Fruit fly (Drosophila melanogaster) whole organism, embryonic: ENCODE results near the gene CG14442.

Experiments used
- Asciz ChIP-seq: fragments of 200-800 bp; sonication (Bioruptor generic); optimal IDR thresholded peaks from 2 replicates; lab custom pipeline; 2017; ENCODE audit warnings: missing biosample characterization, mild to moderate bottlenecking, missing genetic modification characterization, missing genetic modification reagents
- Bgb ChIP-seq: fragments of 200-800 bp; sonication (Bioruptor generic); IDR thresholded peaks from 2 replicates; pipeline ENCODE4 v1.3.6; 2022; ENCODE audit warnings: missing biosample characterization, missing genetic modification characterization; ENCODE audit not compliant: partially characterized antibody
- Blimp-1 ChIP-seq: fragments of 200-800 bp; sonication (Bioruptor generic); optimal IDR thresholded peaks from 3 replicates; lab custom pipeline; 2018; ENCODE audit warnings: missing biosample characterization, missing genetic modification characterization, mild to moderate bottlenecking, moderate library complexity, missing genetic modification reagents
- Bteb2 ChIP-seq: fragments of 200-800 bp; sonication (Bioruptor generic); optimal IDR thresholded peaks from 2 replicates; lab custom pipeline; 2016; ENCODE audit warnings: missing biosample characterization, missing genetic modification characterization
- CG10366 ChIP-seq: fragments of 200-800 bp; sonication (Bioruptor generic); IDR thresholded peaks from 2 replicates; pipeline ENCODE4 v1.3.6; 2022; ENCODE audit warnings: missing biosample characterization, missing genetic modification characterization
- CG11398 ChIP-seq: fragments of 200-800 bp; sonication (Bioruptor generic); optimal IDR thresholded peaks from 2 replicates; lab custom pipeline; 2016; ENCODE audit warnings: missing biosample characterization, missing genetic modification characterization
- CG1233 ChIP-seq: fragments of 200-800 bp; sonication (Bioruptor generic); optimal IDR thresholded peaks from 4 replicates; lab custom pipeline; 2018; ENCODE audit warnings: missing biosample characterization, mild to moderate bottlenecking, missing genetic modification characterization
- CG12942 ChIP-seq: fragments of 200-800 bp; sonication (Bioruptor generic); optimal IDR thresholded peaks from 3 replicates; lab custom pipeline; 2016; ENCODE audit warnings: missing biosample characterization, missing genetic modification characterization
- CG17612 ChIP-seq: fragments of 200-800 bp; sonication (Bioruptor generic); IDR thresholded peaks from 2 replicates; pipeline ENCODE4 v1.3.6; 2022; ENCODE audit warnings: missing biosample characterization, missing genetic modification characterization
- CG1792 ChIP-seq: fragments of 200-800 bp; sonication (Bioruptor generic); optimal IDR thresholded peaks from 2 replicates; lab custom pipeline; 2016; ENCODE audit warnings: missing biosample characterization, missing genetic modification characterization
- CG18619 ChIP-seq: fragments of 200-800 bp; sonication (Bioruptor generic); optimal IDR thresholded peaks from 3 replicates; lab custom pipeline; 2017; ENCODE audit warnings: missing biosample characterization, mild to moderate bottlenecking, missing genetic modification characterization
- CG2678 ChIP-seq: fragments of 200-800 bp; sonication (Bioruptor generic); optimal IDR thresholded peaks from 3 replicates; lab custom pipeline; 2019; ENCODE audit warnings: missing biosample characterization, mild to moderate bottlenecking, missing genetic modification characterization, moderate library complexity
- CG30020 ChIP-seq: fragments of 200-800 bp; optimal IDR thresholded peaks from 2 replicates; lab custom pipeline; 2019; ENCODE audit warnings: missing biosample characterization, mild to moderate bottlenecking, missing genetic modification characterization, moderate library complexity
- CG3281 ChIP-seq: fragments of 200-800 bp; sonication (Bioruptor generic); optimal IDR thresholded peaks from 3 replicates; lab custom pipeline; 2017; ENCODE audit warnings: missing biosample characterization, mild to moderate bottlenecking, missing genetic modification characterization
- CG3726 ChIP-seq: fragments of 200-800 bp; sonication (Bioruptor generic); IDR thresholded peaks from 3 replicates; pipeline ENCODE4, ENCODE4 v1.3.6; 2022; ENCODE audit warnings: missing biosample characterization, missing genetic modification characterization
- CG4707 ChIP-seq: fragments of 200-800 bp; sonication (Bioruptor generic); optimal IDR thresholded peaks from 2 replicates; lab custom pipeline; 2018; ENCODE audit warnings: missing biosample characterization, mild to moderate bottlenecking, missing genetic modification characterization, moderate library complexity
- CG6175 ChIP-seq: fragments of 200-800 bp; sonication (Bioruptor generic); IDR thresholded peaks from 3 replicates; pipeline ENCODE4 v1.3.6; 2022; ENCODE audit warnings: missing biosample characterization, missing genetic modification characterization
- CG6683 ChIP-seq: fragments of 200-800 bp; sonication (Bioruptor generic); optimal IDR thresholded peaks from 2 replicates; lab custom pipeline; 2017; ENCODE audit warnings: missing biosample characterization, mild to moderate bottlenecking, missing genetic modification characterization, missing genetic modification reagents
- CG6791 ChIP-seq: fragments of 200-800 bp; sonication (Bioruptor generic); IDR thresholded peaks from 3 replicates; pipeline ENCODE4 v1.3.6; 2022; ENCODE audit warnings: missing biosample characterization, missing genetic modification characterization; ENCODE audit not compliant: partially characterized antibody
- CG6854 ChIP-seq: fragments of 200-800 bp; sonication (Bioruptor generic); optimal IDR thresholded peaks from 3 replicates; lab custom pipeline; 2017; ENCODE audit warnings: missing biosample characterization, mild to moderate bottlenecking, missing genetic modification characterization
- CG7987 ChIP-seq: fragments of 200-800 bp; sonication (Bioruptor generic); optimal IDR thresholded peaks from 2 replicates; lab custom pipeline; 2018; ENCODE audit warnings: missing biosample characterization, mild to moderate bottlenecking, missing genetic modification characterization, moderate library complexity
- CG9609 ChIP-seq: fragments of 200-800 bp; sonication (Bioruptor generic); optimal IDR thresholded peaks from 3 replicates; lab custom pipeline; 2016; ENCODE audit warnings: missing biosample characterization, missing genetic modification characterization
- D19B ChIP-seq: fragments of 200-800 bp; sonication (Bioruptor generic); optimal IDR thresholded peaks from 2 replicates; lab custom pipeline; 2017; ENCODE audit warnings: missing biosample characterization, mild to moderate bottlenecking, missing genetic modification characterization
- Dfd ChIP-seq, 2 experiments: fragments of >200 bp; optimal IDR thresholded peaks; 2 replicates each; lab custom pipeline; 2017; ENCODE audit warnings: missing biosample characterization in 2 of 2, missing genetic modification characterization in 2 of 2
- Dip2 ChIP-seq: fragments of 200-800 bp; sonication (Bioruptor generic); IDR thresholded peaks from 2 replicates; pipeline ENCODE4 v1.3.6; 2022; ENCODE audit warnings: missing biosample characterization, missing genetic modification characterization
- Dll ChIP-seq: fragments of 200-800 bp; sonication (Bioruptor generic); IDR thresholded peaks from 4 replicates; pipeline ENCODE4 v1.3.6; 2022; ENCODE audit warnings: missing biosample characterization, missing genetic modification characterization; ENCODE audit not compliant: partially characterized antibody
- Lpt ChIP-seq: fragments of >200 bp; optimal IDR thresholded peaks from 2 replicates; lab custom pipeline; 2018; ENCODE audit warnings: missing biosample characterization, missing genetic modification characterization
- MESR4 ChIP-seq: fragments of 200-800 bp; sonication (Bioruptor generic); optimal IDR thresholded peaks from 2 replicates; lab custom pipeline; 2018; ENCODE audit warnings: missing biosample characterization, mild to moderate bottlenecking, missing genetic modification characterization, moderate library complexity
- Mad ChIP-seq: fragments of 200-800 bp; sonication (Bioruptor generic); optimal IDR thresholded peaks from 2 replicates; lab custom pipeline; 2016; ENCODE audit warnings: missing biosample characterization, missing genetic modification characterization
- Ravus ChIP-seq: fragments of 200-800 bp; sonication (Bioruptor generic); IDR thresholded peaks from 2 replicates; pipeline ENCODE4 v1.3.6; 2022; ENCODE audit warnings: missing biosample characterization, missing genetic modification characterization
- ase ChIP-seq: fragments of 200-800 bp; sonication (Bioruptor generic); IDR thresholded peaks from 3 replicates; pipeline ENCODE4 v1.3.6; 2022; ENCODE audit warnings: missing biosample characterization, missing genetic modification characterization
- ash1 ChIP-seq: fragments of 200-800 bp; sonication (Bioruptor generic); optimal IDR thresholded peaks from 2 replicates; lab custom pipeline; 2018; ENCODE audit warnings: missing biosample characterization, mild to moderate bottlenecking, missing genetic modification characterization
- ato ChIP-seq: fragments of 200-800 bp; sonication (Bioruptor generic); IDR thresholded peaks from 2 replicates; pipeline ENCODE4 v1.3.6; 2022; ENCODE audit warnings: missing biosample characterization, missing genetic modification characterization; ENCODE audit not compliant: partially characterized antibody
- da ChIP-seq: fragments of 200-800 bp; sonication (Bioruptor generic); optimal IDR thresholded peaks from 2 replicates; lab custom pipeline; 2016; ENCODE audit warnings: missing biosample characterization, missing genetic modification characterization
- dpn ChIP-seq, 2 experiments: fragments of 200-800 bp; sonication (Bioruptor generic); optimal IDR thresholded peaks; 3 replicates each; lab custom pipeline; 2016; ENCODE audit warnings: missing biosample characterization in 2 of 2, missing genetic modification characterization in 2 of 2
- gcm2 ChIP-seq: fragments of 200-800 bp; sonication (Bioruptor generic); optimal IDR thresholded peaks from 2 replicates; lab custom pipeline; 2016; ENCODE audit warnings: missing biosample characterization, missing genetic modification characterization
- gem ChIP-seq: fragments of 200-800 bp; sonication (Bioruptor generic); optimal IDR thresholded peaks from 2 replicates; lab custom pipeline; 2019; ENCODE audit warnings: missing biosample characterization, mild to moderate bottlenecking, missing genetic modification characterization, moderate library complexity
- grn ChIP-seq: fragments of 200-800 bp; sonication (Bioruptor generic); optimal IDR thresholded peaks from 3 replicates; lab custom pipeline; 2017; ENCODE audit warnings: missing biosample characterization, missing genetic modification characterization
- knrl ChIP-seq: fragments of 200-800 bp; sonication (Bioruptor generic); IDR thresholded peaks from 3 replicates; pipeline ENCODE4 v1.3.6; 2022; ENCODE audit warnings: missing biosample characterization, missing genetic modification characterization; ENCODE audit not compliant: partially characterized antibody
- luna ChIP-seq: fragments of 200-800 bp; sonication (Bioruptor generic); optimal IDR thresholded peaks from 2 replicates; lab custom pipeline; 2016; ENCODE audit warnings: missing biosample characterization, missing genetic modification characterization
- nom ChIP-seq: fragments of 200-800 bp; sonication (Bioruptor generic); optimal IDR thresholded peaks from 2 replicates; lab custom pipeline; 2017; ENCODE audit warnings: missing biosample characterization, missing genetic modification characterization, mild to moderate bottlenecking, moderate library complexity, missing genetic modification reagents
- pzg ChIP-seq: fragments of 200-800 bp; sonication (Bioruptor generic); optimal IDR thresholded peaks from 3 replicates; lab custom pipeline; 2018; ENCODE audit warnings: missing biosample characterization, mild to moderate bottlenecking, missing genetic modification characterization, moderate library complexity
- salm ChIP-seq: fragments of 200-800 bp; sonication (Bioruptor generic); optimal IDR thresholded peaks from 2 replicates; lab custom pipeline; 2018; ENCODE audit warnings: missing biosample characterization, mild to moderate bottlenecking, missing genetic modification characterization
- sima ChIP-seq: fragments of 200-800 bp; sonication (Bioruptor generic); optimal IDR thresholded peaks from 2 replicates; lab custom pipeline; 2016; ENCODE audit warnings: missing biosample characterization, missing genetic modification characterization
- trem ChIP-seq: fragments of 200-800 bp; optimal IDR thresholded peaks from 3 replicates; lab custom pipeline; 2019; ENCODE audit warnings: missing biosample characterization, mild to moderate bottlenecking, missing genetic modification characterization, moderate library complexity
- trh ChIP-seq: fragments of 200-800 bp; sonication (Bioruptor generic); optimal IDR thresholded peaks from 2 replicates; lab custom pipeline; 2016; ENCODE audit warnings: missing biosample characterization, missing genetic modification characterization
- tup ChIP-seq: fragments of 200-800 bp; sonication (Bioruptor generic); optimal IDR thresholded peaks from 2 replicates; lab custom pipeline; 2016; ENCODE audit warnings: missing biosample characterization, mild to moderate bottlenecking, missing genetic modification characterization, moderate library complexity
- vfl ChIP-seq: fragments of 200-800 bp; sonication (Bioruptor generic); optimal IDR thresholded peaks from 2 replicates; lab custom pipeline; 2016; ENCODE audit warnings: missing biosample characterization, missing genetic modification characterization

CG14442 gene

dm6 chrX:6656626-6657558, 37.9 kb downstream of the CG14442 start (continued):
- TF ChIP-seq CG6683 (GFP tag; lab: Kevin White, UChicago) (peak; percentile 11), CG3281 (GFP tag; lab: Kevin White, UChicago) (peak; percentile 54), gcm2 (GFP tag; lab: Kevin White, UChicago) (no peak), sima (no peak), CG1233 (GFP tag; lab: Kevin White, UChicago) (peak; percentile 33), CG6791 (GFP tag; lab: Robert Waterston, UW) (no peak), CG6175 (GFP tag; lab: Robert Waterston, UW) (0 out of 3 replicates have a peak, but pooled peaks have one; percentile 10), Bteb2 (GFP tag; lab: Kevin White, UChicago) (no peak), trh (GFP tag; lab: Kevin White, UChicago) (no peak), Dfd (GFP tag; optimal IDR thresholded peaks at IDR 0.05; lab: Kevin White, UChicago) (peak in 1 of 2 experiments; percentile 16), knrl (GFP tag; lab: Robert Waterston, UW) (no peak), CG7987 (GFP tag; lab: Kevin White, UChicago) (no peak), CG17612 (GFP tag; lab: Robert Waterston, UW) (no peak), CG1792 (GFP tag; lab: Kevin White, UChicago) (no peak), ash1 (GFP tag; lab: Kevin White, UChicago) (no peak), CG2678 (tag; lab: Kevin White, UChicago) (peak; percentile 75), ase (GFP tag; lab: Robert Waterston, UW) (no peak), Dll (GFP tag; lab: Robert Waterston, UW) (peak; percentile 34; the same call in 1 of the 4 replicates), luna (no peak), Bgb (GFP tag; lab: Robert Waterston, UW) (no peak), CG3726 (GFP tag; lab: Robert Waterston, UW) (no peak), Asciz (GFP tag; lab: Kevin White, UChicago) (peak; percentile 41), ato (no peak), da (GFP tag; lab: Kevin White, UChicago) (no peak), salm (no peak), vfl (no peak), Dip2 (GFP tag; lab: Robert Waterston, UW) (no peak), Ravus (GFP tag; lab: Robert Waterston, UW) (no peak), CG12942 (GFP tag; lab: Kevin White, UChicago) (no peak), CG4707 (GFP tag; lab: Kevin White, UChicago) (no peak), CG11398 (GFP tag; lab: Kevin White, UChicago) (no peak), gem (tag; lab: Kevin White, UChicago) (peak; percentile 66), CG30020 (tag; lab: Kevin White, UChicago) (peak; percentile 7), CG18619 (peak; percentile 3), CG6854 (GFP tag; lab: Kevin White, UChicago) (peak; percentile 54), Mad (GFP tag; lab: Kevin White, UChicago) (no peak), Lpt (no peak), CG9609 (no peak), grn (GFP tag; lab: Kevin White, UChicago) (peak; percentile 15), tup (GFP tag; lab: Kevin White, UChicago) (no peak), CG10366 (GFP tag; lab: Robert Waterston, UW) (0 out of 2 replicates have a peak, but pooled peaks have one; percentile 17), nom (GFP tag; lab: Kevin White, UChicago) (peak; percentile 63), MESR4 (GFP tag; lab: Kevin White, UChicago) (no peak), pzg (GFP tag; lab: Kevin White, UChicago) (no peak), Blimp-1 (GFP tag; lab: Kevin White, UChicago) (peak; percentile 94), trem (tag; lab: Kevin White, UChicago) (peak; percentile 46), dpn (GFP tag; optimal IDR thresholded peaks at IDR 0.05; lab: Kevin White, UChicago) (peak in 1 of 2 experiments; percentile 11), D19B (no peak)
